Fruit fly (Drosophila melanogaster) whole organism, prepupa: ENCODE measurements around the gene Dnaaf5.
A peak's percentile ranks its signal among the peaks of the same experiment; 100 is the strongest.

Source experiments
- Lpt ChIP-seq: fragments of 200-800 bp; sonication (Bioruptor generic); optimal IDR thresholded peaks from 3 replicates; lab custom pipeline; 2016; ENCODE audit warnings: missing biosample characterization, missing genetic modification characterization
- fd85E ChIP-seq: fragments of 200-800 bp; sonication (Bioruptor generic); optimal IDR thresholded peaks from 3 replicates; lab custom pipeline; 2016; ENCODE audit warnings: missing biosample characterization, missing genetic modification characterization

DNA sequence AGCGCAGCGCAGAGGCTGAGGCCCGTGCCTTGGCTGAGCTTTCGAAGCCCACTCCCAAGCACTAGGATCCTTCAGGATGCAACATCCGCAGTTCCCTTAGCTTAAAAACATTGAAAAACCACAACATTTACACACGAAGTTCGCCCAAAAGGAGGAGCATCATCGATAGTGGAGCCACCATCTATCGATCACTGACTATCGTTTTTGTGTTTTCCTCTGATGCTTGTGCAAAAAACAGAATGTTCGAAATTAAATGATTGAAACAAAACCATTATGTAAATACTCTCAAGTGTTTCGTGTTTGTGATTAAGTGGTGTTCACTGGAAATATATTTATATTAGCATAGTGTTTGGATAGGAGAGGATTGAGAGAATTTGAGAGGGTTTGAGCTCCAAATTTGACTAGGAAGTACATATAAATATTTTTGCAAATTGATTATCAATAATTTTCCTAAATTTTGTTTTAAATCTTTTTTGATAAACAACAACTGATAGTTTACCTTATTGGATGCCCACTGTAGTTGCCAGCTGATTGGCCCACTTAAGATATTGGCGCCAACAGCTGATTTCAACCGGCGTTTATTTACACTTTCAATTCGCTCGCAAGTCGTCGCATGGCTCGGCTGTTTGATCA, 34.0 kb downstream of the Dnaaf5 start, which contains the start of gene spn-B:
- peak; percentile 62 for TF ChIP-seq Lpt (GFP tag; lab: Kevin White, UChicago)
- TF ChIP-seq fd85E (GFP tag; lab: Kevin White, UChicago): no peak
